Fruit fly (Drosophila melanogaster) whole organism, embryonic: ENCODE results near the gene mRpL10.
A peak's percentile ranks its signal among the peaks of the same experiment; 100 is the strongest.

Source experiments
- Atf3 ChIP-seq: fragments of 200-800 bp; sonication (Bioruptor generic); optimal IDR thresholded peaks from 3 replicates; lab custom pipeline; 2016; ENCODE audit warnings: missing biosample characterization, missing genetic modification characterization
- CG10209 ChIP-seq: fragments of 200-800 bp; sonication (Bioruptor generic); optimal IDR thresholded peaks from 3 replicates; lab custom pipeline; 2017; ENCODE audit warnings: missing biosample characterization, mild to moderate bottlenecking, missing genetic modification characterization, missing genetic modification reagents
- CG10959 ChIP-seq: fragments of 200-800 bp; sonication (Bioruptor generic); IDR thresholded peaks from 2 replicates; pipeline ENCODE4 v1.3.6; 2022; ENCODE audit warnings: missing biosample characterization, missing genetic modification characterization
- CG10979 ChIP-seq: fragments of 200-800 bp; sonication (Bioruptor generic); optimal IDR thresholded peaks from 2 replicates; lab custom pipeline; 2018; ENCODE audit warnings: missing biosample characterization, mild to moderate bottlenecking, missing genetic modification characterization, moderate library complexity
- CG11456 ChIP-seq: fragments of 200-800 bp; sonication (Bioruptor generic); IDR thresholded peaks from 3 replicates; pipeline ENCODE4 v1.3.6; 2022; ENCODE audit warnings: missing biosample characterization, missing genetic modification characterization
- CG1233 ChIP-seq: fragments of 200-800 bp; sonication (Bioruptor generic); optimal IDR thresholded peaks from 4 replicates; lab custom pipeline; 2018; ENCODE audit warnings: missing biosample characterization, mild to moderate bottlenecking, missing genetic modification characterization
- CG17361 ChIP-seq: fragments of 200-800 bp; sonication (Bioruptor generic); IDR thresholded peaks from 3 replicates; pipeline ENCODE4 v1.3.6; 2022; ENCODE audit warnings: missing biosample characterization, missing genetic modification characterization
- CG17829 ChIP-seq: fragments of 200-800 bp; optimal IDR thresholded peaks from 2 replicates; lab custom pipeline; 2019; ENCODE audit warnings: missing biosample characterization, mild to moderate bottlenecking, missing genetic modification characterization, moderate library complexity
- CG30020 ChIP-seq: fragments of 200-800 bp; optimal IDR thresholded peaks from 2 replicates; lab custom pipeline; 2019; ENCODE audit warnings: missing biosample characterization, mild to moderate bottlenecking, missing genetic modification characterization, moderate library complexity
- CG31441 ChIP-seq: fragments of 200-800 bp; sonication (Bioruptor generic); IDR thresholded peaks from 2 replicates; pipeline ENCODE4 v1.3.6; 2022; ENCODE audit warnings: missing biosample characterization, missing genetic modification characterization
- CG32532 ChIP-seq: fragments of 200-800 bp; sonication (Bioruptor generic); IDR thresholded peaks from 2 replicates; pipeline ENCODE4 v1.3.6; 2022; ENCODE audit warnings: missing biosample characterization, missing genetic modification characterization
- CG32772 ChIP-seq: fragments of 200-800 bp; sonication (Bioruptor generic); IDR thresholded peaks from 2 replicates; pipeline ENCODE4 v1.3.6; 2022; ENCODE audit warnings: missing biosample characterization, missing genetic modification characterization
- CG3995 ChIP-seq: fragments of 200-800 bp; sonication (Bioruptor generic); optimal IDR thresholded peaks from 3 replicates; lab custom pipeline; 2016; ENCODE audit warnings: missing biosample characterization, missing genetic modification characterization
- CG42726 ChIP-seq: fragments of 200-800 bp; sonication (Bioruptor generic); IDR thresholded peaks from 2 replicates; pipeline ENCODE4 v1.3.6; 2022; ENCODE audit warnings: missing biosample characterization, missing genetic modification characterization; ENCODE audit not compliant: partially characterized antibody
- CG5245 ChIP-seq: fragments of 200-800 bp; sonication (Bioruptor generic); optimal IDR thresholded peaks from 3 replicates; lab custom pipeline; 2016; ENCODE audit warnings: missing biosample characterization, missing genetic modification characterization
- CG6272 ChIP-seq: fragments of 200-800 bp; sonication (Bioruptor generic); IDR thresholded peaks from 2 replicates; pipeline ENCODE4 v1.3.6; 2022; ENCODE audit warnings: missing biosample characterization, missing genetic modification characterization
- CG7556 ChIP-seq: fragments of 200-800 bp; sonication (Bioruptor generic); optimal IDR thresholded peaks from 2 replicates; lab custom pipeline; 2017; ENCODE audit warnings: missing biosample characterization, mild to moderate bottlenecking, missing genetic modification characterization
- CG8290 ChIP-seq, 3 experiments: fragments of 200-800 bp; sonication (Bioruptor generic); optimal IDR thresholded peaks; 2 replicates each; lab custom pipeline; 2016 to 2019; ENCODE audit warnings: missing biosample characterization in 3 of 3, missing genetic modification characterization in 3 of 3, mild to moderate bottlenecking in 2 of 3, moderate library complexity in 1 of 3
- CG8388 ChIP-seq: fragments of 200-800 bp; sonication (Bioruptor generic); optimal IDR thresholded peaks from 2 replicates; lab custom pipeline; 2019; ENCODE audit warnings: missing biosample characterization, mild to moderate bottlenecking, missing genetic modification characterization, moderate library complexity
- Dbx ChIP-seq: fragments of 200-800 bp; sonication (Bioruptor generic); IDR thresholded peaks from 3 replicates; pipeline ENCODE4 v1.3.6; 2022; ENCODE audit warnings: missing biosample characterization, missing genetic modification characterization
- Dip3 ChIP-seq: fragments of 200-800 bp; sonication (Bioruptor generic); optimal IDR thresholded peaks from 3 replicates; lab custom pipeline; 2016; ENCODE audit warnings: missing biosample characterization, missing genetic modification characterization
- Dll ChIP-seq: fragments of 200-800 bp; sonication (Bioruptor generic); IDR thresholded peaks from 4 replicates; pipeline ENCODE4 v1.3.6; 2022; ENCODE audit warnings: missing biosample characterization, missing genetic modification characterization; ENCODE audit not compliant: partially characterized antibody
- Elba2 ChIP-seq: fragments of 200-800 bp; sonication (Bioruptor generic); optimal IDR thresholded peaks from 3 replicates; lab custom pipeline; 2016; ENCODE audit warnings: missing biosample characterization, missing genetic modification characterization
- Lhr ChIP-seq: fragments of 200-800 bp; sonication (Bioruptor generic); optimal IDR thresholded peaks from 3 replicates; lab custom pipeline; 2017; ENCODE audit warnings: mild to moderate bottlenecking, missing biosample characterization, missing genetic modification reagents, missing genetic modification characterization
- Mrtf ChIP-seq: fragments of 200-800 bp; sonication (Bioruptor generic); IDR thresholded peaks from 3 replicates; pipeline ENCODE4 v1.3.6; 2022; ENCODE audit warnings: missing biosample characterization, missing genetic modification characterization
- Neu2 ChIP-seq: fragments of 200-800 bp; sonication (Bioruptor generic); optimal IDR thresholded peaks from 3 replicates; lab custom pipeline; 2016; ENCODE audit warnings: missing biosample characterization, missing genetic modification characterization, borderline replicate concordance
- Nf-YA ChIP-seq: fragments of 200-800 bp; sonication (Bioruptor generic); IDR thresholded peaks from 2 replicates; pipeline ENCODE4 v1.3.6; 2022; ENCODE audit warnings: missing biosample characterization, missing genetic modification characterization
- Nf-YB ChIP-seq: fragments of 200-800 bp; sonication (Bioruptor generic); optimal IDR thresholded peaks from 3 replicates; lab custom pipeline; 2019; ENCODE audit warnings: missing biosample characterization, mild to moderate bottlenecking, missing genetic modification characterization, moderate library complexity
- Opbp ChIP-seq: fragments of 200-800 bp; sonication (Bioruptor generic); IDR thresholded peaks from 3 replicates; pipeline ENCODE4 v1.3.6; 2022; ENCODE audit warnings: missing biosample characterization, missing genetic modification characterization; ENCODE audit not compliant: partially characterized antibody
- Optix ChIP-seq: fragments of 200-800 bp; sonication (Bioruptor generic); IDR thresholded peaks from 3 replicates; pipeline ENCODE4 v1.3.6; 2022; ENCODE audit warnings: missing biosample characterization, missing genetic modification characterization
- Rx ChIP-seq: fragments of 200-800 bp; sonication (Bioruptor generic); IDR thresholded peaks from 2 replicates; pipeline ENCODE4 v1.3.6; 2022; ENCODE audit warnings: missing biosample characterization, missing genetic modification characterization
- ara ChIP-seq: fragments of 200-800 bp; sonication (Bioruptor generic); IDR thresholded peaks from 2 replicates; pipeline ENCODE4 v1.3.6; 2022; ENCODE audit warnings: missing biosample characterization, missing genetic modification characterization
- ash1 ChIP-seq: fragments of 200-800 bp; sonication (Bioruptor generic); optimal IDR thresholded peaks from 2 replicates; lab custom pipeline; 2018; ENCODE audit warnings: missing biosample characterization, mild to moderate bottlenecking, missing genetic modification characterization
- bab2 ChIP-seq: fragments of 200-800 bp; sonication (Bioruptor generic); optimal IDR thresholded peaks from 2 replicates; lab custom pipeline; 2016; ENCODE audit warnings: missing biosample characterization, missing genetic modification characterization
- br ChIP-seq: fragments of >200 bp; optimal IDR thresholded peaks from 2 replicates; lab custom pipeline; 2017
- cas ChIP-seq: fragments of 200-800 bp; sonication (Bioruptor generic); IDR thresholded peaks from 2 replicates; pipeline ENCODE4 v1.3.6; 2022; ENCODE audit warnings: missing biosample characterization, missing genetic modification characterization
- da ChIP-seq: fragments of 200-800 bp; sonication (Bioruptor generic); optimal IDR thresholded peaks from 2 replicates; lab custom pipeline; 2016; ENCODE audit warnings: missing biosample characterization, missing genetic modification characterization
- danr ChIP-seq: fragments of 200-800 bp; sonication (Bioruptor generic); IDR thresholded peaks from 2 replicates; pipeline ENCODE4 v1.3.6; 2022; ENCODE audit warnings: missing biosample characterization, missing genetic modification characterization
- fd96Cb ChIP-seq: fragments of 200-800 bp; sonication (Bioruptor generic); optimal IDR thresholded peaks from 2 replicates; lab custom pipeline; 2018; ENCODE audit warnings: missing biosample characterization, mild to moderate bottlenecking, missing genetic modification characterization, moderate library complexity
- gcm ChIP-seq: fragments of 200-800 bp; sonication (Bioruptor generic); optimal IDR thresholded peaks from 2 replicates; lab custom pipeline; 2019; ENCODE audit warnings: missing biosample characterization, mild to moderate bottlenecking, missing genetic modification characterization, moderate library complexity
- grn ChIP-seq: fragments of 200-800 bp; sonication (Bioruptor generic); optimal IDR thresholded peaks from 3 replicates; lab custom pipeline; 2017; ENCODE audit warnings: missing biosample characterization, missing genetic modification characterization
- lbe ChIP-seq: fragments of 200-800 bp; sonication (Bioruptor generic); optimal IDR thresholded peaks from 2 replicates; lab custom pipeline; 2016; ENCODE audit warnings: missing biosample characterization, mild to moderate bottlenecking, missing genetic modification characterization
- nerfin-1 ChIP-seq: fragments of 200-800 bp; sonication (Bioruptor generic); optimal IDR thresholded peaks from 3 replicates; lab custom pipeline; 2019; ENCODE audit warnings: missing biosample characterization, mild to moderate bottlenecking, missing genetic modification characterization, moderate library complexity
- sens-2 ChIP-seq: fragments of 200-800 bp; sonication (Bioruptor generic); IDR thresholded peaks from 2 replicates; pipeline ENCODE4 v1.3.6; 2022; ENCODE audit warnings: missing biosample characterization, missing genetic modification characterization
- sna ChIP-seq: fragments of 200-800 bp; sonication (Bioruptor generic); IDR thresholded peaks from 2 replicates; pipeline ENCODE4 v1.3.6; 2022; ENCODE audit warnings: missing biosample characterization, missing genetic modification characterization; ENCODE audit not compliant: partially characterized antibody
- sqz ChIP-seq: fragments of 200-800 bp; sonication (Bioruptor generic); optimal IDR thresholded peaks from 3 replicates; lab custom pipeline; 2018; ENCODE audit warnings: missing biosample characterization, mild to moderate bottlenecking, missing genetic modification characterization
- stwl ChIP-seq: fragments of 200-800 bp; sonication (Bioruptor generic); optimal IDR thresholded peaks from 3 replicates; lab custom pipeline; 2018; ENCODE audit warnings: missing biosample characterization, mild to moderate bottlenecking, missing genetic modification characterization, moderate library complexity
- tup ChIP-seq: fragments of 200-800 bp; sonication (Bioruptor generic); optimal IDR thresholded peaks from 2 replicates; lab custom pipeline; 2016; ENCODE audit warnings: missing biosample characterization, mild to moderate bottlenecking, missing genetic modification characterization, moderate library complexity
- twi ChIP-seq: fragments of 200-800 bp; optimal IDR thresholded peaks from 2 replicates; lab custom pipeline; 2019; ENCODE audit warnings: missing biosample characterization, mild to moderate bottlenecking, missing genetic modification characterization, moderate library complexity
- wek ChIP-seq: fragments of 200-800 bp; sonication (Bioruptor generic); optimal IDR thresholded peaks from 3 replicates; lab custom pipeline; 2018; ENCODE audit warnings: missing biosample characterization, mild to moderate bottlenecking, missing genetic modification characterization, moderate library complexity
- zen ChIP-seq: fragments of 200-800 bp; sonication (Bioruptor generic); optimal IDR thresholded peaks from 3 replicates; lab custom pipeline; 2018; ENCODE audit warnings: missing biosample characterization, mild to moderate bottlenecking, missing genetic modification characterization, moderate library complexity

mRpL10 gene

DNA sequence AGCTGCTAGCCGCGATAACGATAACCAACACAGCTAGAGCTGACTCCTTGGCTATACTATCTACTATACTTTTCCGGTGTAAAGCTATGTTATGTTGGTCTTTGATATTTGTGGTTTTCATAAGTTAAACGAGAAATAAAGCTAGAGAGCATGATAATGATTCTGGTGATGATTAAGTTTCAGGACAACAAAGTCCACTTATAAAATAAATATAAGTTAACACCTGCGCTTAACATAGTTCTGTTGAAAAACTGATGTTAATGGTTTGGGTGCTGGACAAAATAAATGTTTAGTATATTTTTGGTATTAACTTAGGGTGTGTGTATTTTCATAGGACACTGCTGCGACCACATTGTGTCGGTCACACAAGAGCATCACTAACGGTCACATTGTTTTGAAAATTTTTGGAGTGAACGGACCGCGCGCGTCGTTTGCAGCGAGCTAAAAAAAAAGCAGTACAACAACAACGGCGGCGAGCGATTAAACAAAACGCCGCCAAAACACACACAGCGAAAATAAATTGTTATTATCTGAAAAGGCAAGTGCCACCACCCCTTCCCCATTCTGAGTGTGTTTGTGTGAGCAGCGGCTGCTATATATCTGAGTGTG, 44.8 kb upstream of the mRpL10 start, which contains the start of the genes CG33635 and spen (continued):
- TF ChIP-seq Atf3 (GFP tag; lab: Kevin White, UChicago) (no peak), sna (no peak), nerfin-1 (peak; percentile 47), sqz (GFP tag; lab: Kevin White, UChicago) (peak; percentile 95), CG31441 (no peak), Mrtf (no peak), CG42726 (GFP tag; lab: Robert Waterston, UW) (no peak), Optix (no peak), CG11456 (GFP tag; lab: Robert Waterston, UW) (no peak), fd96Cb (no peak), CG7556 (GFP tag; lab: Kevin White, UChicago) (no peak), CG10209 (peak; percentile 21), CG17361 (GFP tag; lab: Robert Waterston, UW) (no peak), Nf-YB (GFP tag; lab: Kevin White, UChicago) (no peak), Opbp (GFP tag; lab: Robert Waterston, UW) (no peak), CG32532 (no peak), CG32772 (GFP tag; lab: Robert Waterston, UW) (no peak), ara (GFP tag; lab: Robert Waterston, UW) (no peak), tup (GFP tag; lab: Kevin White, UChicago) (no peak), Dip3 (GFP tag; lab: Kevin White, UChicago) (peak; percentile 10), CG8388 (GFP tag; lab: Kevin White, UChicago) (no peak), Lhr (GFP tag; lab: Kevin White, UChicago) (peak; percentile 77), CG30020 (tag; lab: Kevin White, UChicago) (peak; percentile 80), twi (no peak), Nf-YA (GFP tag; lab: Robert Waterston, UW) (no peak), ash1 (peak; percentile 92), Dbx (GFP tag; lab: Robert Waterston, UW) (no peak), CG8290 (GFP tag; optimal IDR thresholded peaks at IDR 0.05; lab: Kevin White, UChicago) (no peak), CG8290 (tag; optimal IDR thresholded peaks at IDR 0.05; lab: Kevin White, UChicago) (peak in 1 of 2 experiments; percentile 31), cas (GFP tag; lab: Robert Waterston, UW) (no peak), lbe (peak; percentile 61), wek (GFP tag; lab: Kevin White, UChicago) (peak; percentile 33), bab2 (GFP tag; lab: Kevin White, UChicago) (no peak), da (GFP tag; lab: Kevin White, UChicago) (no peak), zen (peak; percentile 33), CG1233 (GFP tag; lab: Kevin White, UChicago) (peak; percentile 43), CG10959 (GFP tag; lab: Robert Waterston, UW) (no peak), CG5245 (GFP tag; lab: Kevin White, UChicago) (no peak), sens-2 (GFP tag; lab: Robert Waterston, UW) (no peak), danr (GFP tag; lab: Robert Waterston, UW) (no peak), Elba2 (no peak), grn (GFP tag; lab: Kevin White, UChicago) (no peak), Rx (no peak), Dll (GFP tag; lab: Robert Waterston, UW) (no peak), br (no peak), CG3995 (no peak), CG6272 (GFP tag; lab: Robert Waterston, UW) (no peak), Neu2 (no peak), gcm (GFP tag; lab: Kevin White, UChicago) (no peak), CG17829 (tag; lab: Kevin White, UChicago) (peak; percentile 68), CG10979 (tag; lab: Kevin White, UChicago) (peak; percentile 26), stwl (tag; lab: Kevin White, UChicago) (peak; percentile 61)
